Fruit fly (Drosophila melanogaster) whole organism, embryonic: ENCODE data around the gene mthl6.

Source experiments
- Blimp-1 ChIP-seq: fragments of 200-800 bp; sonication (Bioruptor generic); optimal IDR thresholded peaks from 3 replicates; lab custom pipeline; 2018; ENCODE audit warnings: missing biosample characterization, missing genetic modification characterization, mild to moderate bottlenecking, moderate library complexity, missing genetic modification reagents
- CG10366 ChIP-seq: fragments of 200-800 bp; sonication (Bioruptor generic); IDR thresholded peaks from 2 replicates; pipeline ENCODE4 v1.3.6; 2022; ENCODE audit warnings: missing biosample characterization, missing genetic modification characterization
- CG12155 ChIP-seq: fragments of 200-800 bp; sonication (Bioruptor generic); optimal IDR thresholded peaks from 3 replicates; lab custom pipeline; 2016; ENCODE audit warnings: missing biosample characterization, missing genetic modification characterization
- CG1529 ChIP-seq: fragments of 200-800 bp; sonication (Bioruptor generic); optimal IDR thresholded peaks from 3 replicates; lab custom pipeline; 2018; ENCODE audit warnings: missing biosample characterization, missing genetic modification characterization
- CG17328 ChIP-seq: fragments of 200-800 bp; sonication (Bioruptor generic); IDR thresholded peaks from 2 replicates; pipeline ENCODE4 v1.3.6; 2022; ENCODE audit warnings: missing biosample characterization, missing genetic modification characterization
- CG1832 ChIP-seq: fragments of 200-800 bp; sonication (Bioruptor generic); optimal IDR thresholded peaks from 2 replicates; lab custom pipeline; 2017; ENCODE audit warnings: missing biosample characterization, mild to moderate bottlenecking, missing genetic modification characterization, inconsistent platforms
- CG31441 ChIP-seq: fragments of 200-800 bp; sonication (Bioruptor generic); IDR thresholded peaks from 2 replicates; pipeline ENCODE4 v1.3.6; 2022; ENCODE audit warnings: missing biosample characterization, missing genetic modification characterization
- CG32767 ChIP-seq: fragments of 200-800 bp; sonication (Bioruptor generic); IDR thresholded peaks from 2 replicates; pipeline ENCODE4 v1.3.6; 2022; ENCODE audit warnings: missing biosample characterization, missing genetic modification characterization
- CG4424 ChIP-seq: fragments of 200-800 bp; sonication (Bioruptor generic); optimal IDR thresholded peaks from 3 replicates; lab custom pipeline; 2016; ENCODE audit warnings: missing biosample characterization, missing genetic modification characterization
- CG4820 ChIP-seq: fragments of 200-800 bp; sonication (Bioruptor generic); optimal IDR thresholded peaks from 3 replicates; lab custom pipeline; 2016; ENCODE audit warnings: missing biosample characterization, missing genetic modification characterization
- CG5953 ChIP-seq: fragments of 200-800 bp; sonication (Bioruptor generic); IDR thresholded peaks from 2 replicates; pipeline ENCODE4 v1.3.6; 2022; ENCODE audit warnings: missing biosample characterization, missing genetic modification characterization
- CG6854 ChIP-seq: fragments of 200-800 bp; sonication (Bioruptor generic); optimal IDR thresholded peaks from 3 replicates; lab custom pipeline; 2017; ENCODE audit warnings: missing biosample characterization, mild to moderate bottlenecking, missing genetic modification characterization
- CG7839 ChIP-seq: fragments of 200-800 bp; sonication (Bioruptor generic); optimal IDR thresholded peaks from 3 replicates; lab custom pipeline; 2018; ENCODE audit warnings: missing biosample characterization, mild to moderate bottlenecking, missing genetic modification characterization, moderate library complexity
- CG8924 ChIP-seq: fragments of 200-800 bp; optimal IDR thresholded peaks from 3 replicates; lab custom pipeline; 2019; ENCODE audit warnings: missing biosample characterization, mild to moderate bottlenecking, missing genetic modification characterization, moderate library complexity
- CG9437 ChIP-seq: fragments of 200-800 bp; sonication (Bioruptor generic); optimal IDR thresholded peaks from 2 replicates; lab custom pipeline; 2018; ENCODE audit warnings: missing biosample characterization, mild to moderate bottlenecking, missing genetic modification characterization
- CG9727 ChIP-seq: fragments of 200-800 bp; sonication (Bioruptor generic); optimal IDR thresholded peaks from 3 replicates; lab custom pipeline; 2017; ENCODE audit warnings: missing biosample characterization, mild to moderate bottlenecking, missing genetic modification characterization
- CTCF ChIP-seq: fragments of 200-800 bp; sonication (Bioruptor generic); optimal IDR thresholded peaks from 2 replicates; lab custom pipeline; 2017; ENCODE audit warnings: missing biosample characterization, mild to moderate bottlenecking, missing genetic modification characterization, moderate library complexity
- Chrac-16 ChIP-seq: fragments of 200-800 bp; sonication (Bioruptor generic); optimal IDR thresholded peaks from 3 replicates; lab custom pipeline; 2016; ENCODE audit warnings: missing biosample characterization, missing genetic modification characterization
- D19A ChIP-seq: fragments of 200-800 bp; optimal IDR thresholded peaks from 3 replicates; lab custom pipeline; 2019; ENCODE audit warnings: missing biosample characterization, mild to moderate bottlenecking, missing genetic modification characterization, moderate library complexity
- E2f2 ChIP-seq: fragments of 200-800 bp; sonication (Bioruptor generic); IDR thresholded peaks from 2 replicates; pipeline ENCODE4 v1.3.6; 2022; ENCODE audit warnings: missing biosample characterization, missing genetic modification characterization
- HLH3B ChIP-seq: fragments of 200-800 bp; sonication (Bioruptor generic); IDR thresholded peaks from 2 replicates; pipeline ENCODE4 v1.3.6; 2022; ENCODE audit warnings: missing biosample characterization, missing genetic modification characterization
- Hr78 ChIP-seq, 2 experiments: fragments of 200-800 bp in 1 of 2; fragments of >200 bp in 1 of 2; sonication (Bioruptor generic) in 1 of 2; optimal IDR thresholded peaks; 2 replicates each; lab custom pipeline; 2017 to 2019; ENCODE audit warnings: missing biosample characterization in 2 of 2, missing genetic modification characterization in 2 of 2, mild to moderate bottlenecking in 1 of 2, moderate library complexity in 1 of 2
- Lim3 ChIP-seq: fragments of 200-800 bp; sonication (Bioruptor generic); IDR thresholded peaks from 2 replicates; pipeline ENCODE4 v1.3.6; 2022; ENCODE audit warnings: missing biosample characterization, missing genetic modification characterization
- Oli ChIP-seq: fragments of 200-800 bp; sonication (Bioruptor generic); optimal IDR thresholded peaks from 2 replicates; lab custom pipeline; 2018; ENCODE audit warnings: missing biosample characterization, mild to moderate bottlenecking, missing genetic modification characterization, moderate library complexity
- bcd ChIP-seq: fragments of 200-800 bp; sonication (Bioruptor generic); optimal IDR thresholded peaks from 2 replicates; lab custom pipeline; 2017; ENCODE audit warnings: missing biosample characterization, mild to moderate bottlenecking, missing genetic modification characterization
- crp ChIP-seq, 2 experiments: fragments of 200-800 bp; sonication (Bioruptor generic); optimal IDR thresholded peaks; 2 replicates in 1 of 2; 3 replicates in 1 of 2; lab custom pipeline; 2017; ENCODE audit warnings: missing biosample characterization in 2 of 2, missing genetic modification characterization in 2 of 2, mild to moderate bottlenecking in 1 of 2, moderate library complexity in 1 of 2
- disco-r ChIP-seq: fragments of 200-800 bp; sonication (Bioruptor generic); optimal IDR thresholded peaks from 2 replicates; lab custom pipeline; 2016; ENCODE audit warnings: missing biosample characterization, missing genetic modification characterization
- grau ChIP-seq: fragments of 200-800 bp; optimal IDR thresholded peaks from 3 replicates; lab custom pipeline; 2019; ENCODE audit warnings: missing biosample characterization, mild to moderate bottlenecking, missing genetic modification characterization, moderate library complexity
- hkb ChIP-seq, 2 experiments: fragments of 200-800 bp in 1 of 2; fragments of >200 bp in 1 of 2; sonication (Bioruptor generic) in 1 of 2; IDR thresholded peaks in 1 of 2; optimal IDR thresholded peaks in 1 of 2; 2 replicates each; pipeline versions ENCODE4 v1.3.6 to Lab custom; 2017 to 2022; ENCODE audit warnings: missing biosample characterization in 1 of 2, missing genetic modification characterization in 1 of 2
- lov ChIP-seq, 2 experiments: fragments of 200-800 bp in 1 of 2; fragments of >200 bp in 1 of 2; sonication (Bioruptor generic) in 1 of 2; IDR thresholded peaks in 1 of 2; optimal IDR thresholded peaks in 1 of 2; 2 replicates in 1 of 2; 3 replicates in 1 of 2; pipeline versions ENCODE4 v1.3.6 to Lab custom; 2017 to 2022; ENCODE audit warnings: missing biosample characterization in 1 of 2, missing genetic modification characterization in 1 of 2
- phol ChIP-seq: fragments of 200-800 bp; sonication (Bioruptor generic); optimal IDR thresholded peaks from 3 replicates; lab custom pipeline; 2018; ENCODE audit warnings: missing biosample characterization, mild to moderate bottlenecking, missing genetic modification characterization, moderate library complexity
- salm ChIP-seq: fragments of 200-800 bp; sonication (Bioruptor generic); optimal IDR thresholded peaks from 2 replicates; lab custom pipeline; 2018; ENCODE audit warnings: missing biosample characterization, mild to moderate bottlenecking, missing genetic modification characterization
- sisA ChIP-seq: fragments of 200-800 bp; sonication (Bioruptor generic); IDR thresholded peaks from 2 replicates; pipeline ENCODE4 v1.3.6; 2022; ENCODE audit warnings: missing biosample characterization, missing genetic modification characterization
- tgo ChIP-seq: fragments of 200-800 bp; sonication (Bioruptor generic); IDR thresholded peaks from 3 replicates; pipeline ENCODE4 v1.3.6; 2022; ENCODE audit warnings: missing biosample characterization, missing genetic modification characterization
- unpg ChIP-seq: fragments of 200-800 bp; sonication (Bioruptor generic); optimal IDR thresholded peaks from 3 replicates; lab custom pipeline; 2018; ENCODE audit warnings: missing biosample characterization, mild to moderate bottlenecking, missing genetic modification characterization, moderate library complexity
- usp ChIP-seq: fragments of >200 bp; optimal IDR thresholded peaks from 2 replicates; lab custom pipeline; 2017; ENCODE audit warnings: missing biosample characterization, missing genetic modification characterization
- yki ChIP-seq: fragments of >200 bp; optimal IDR thresholded peaks from 3 replicates; lab custom pipeline; 2018
- z ChIP-seq: fragments of 200-800 bp; sonication (Bioruptor generic); IDR thresholded peaks from 3 replicates; pipeline ENCODE4 v1.3.6; 2022; ENCODE audit warnings: missing biosample characterization, missing genetic modification characterization

Gene mthl6

dm6 chr3L:7521847-7522246 lies 36.1 kb downstream of the mthl6 start (continued):
- TF ChIP-seq Blimp-1 (GFP tag; lab: Kevin White, UChicago), result peak; percentile 59
- no peak for TF ChIP-seq crp (GFP tag; optimal IDR thresholded peaks at IDR 0.05; lab: Kevin White, UChicago)
- TF ChIP-seq disco-r (GFP tag; lab: Kevin White, UChicago), result no peak
- peak in 1 of 2 experiments; percentile 6 for TF ChIP-seq Hr78 (GFP tag; optimal IDR thresholded peaks at IDR 0.05; lab: Kevin White, UChicago)
- TF ChIP-seq bcd (GFP tag; lab: Kevin White, UChicago), result peak; percentile 40
- TF ChIP-seq CG7839 (tag; lab: Kevin White, UChicago), result peak; percentile 57
- peak; percentile 11; the same call in 1 of the 2 replicates for TF ChIP-seq HLH3B
- TF ChIP-seq CG4820 (GFP tag; lab: Kevin White, UChicago), result no peak
- TF ChIP-seq CG9437 (GFP tag; lab: Kevin White, UChicago), result peak; percentile 21
- peak; percentile 31 for TF ChIP-seq CG4424
- peak; percentile 67 for TF ChIP-seq phol
- TF ChIP-seq CG31441, result peak; percentile 56
- peak; percentile 38 for TF ChIP-seq D19A (tag; lab: Kevin White, UChicago)
- TF ChIP-seq Lim3 (GFP tag; lab: Robert Waterston, UW), result no peak
- TF ChIP-seq hkb (optimal IDR thresholded peaks at IDR 0.05; lab: Kevin White, UChicago), result no peak
- TF ChIP-seq hkb (GFP tag; IDR thresholded peaks at IDR 0.05; lab: Robert Waterston, UW), result peak; percentile 60; the same call in 1 of the 2 replicates
- no peak for TF ChIP-seq lov (optimal IDR thresholded peaks at IDR 0.05; lab: Kevin White, UChicago)
- no peak for TF ChIP-seq lov (GFP tag; IDR thresholded peaks at IDR 0.05; lab: Robert Waterston, UW)
- peak; percentile 2 for TF ChIP-seq CG1529 (GFP tag; lab: Kevin White, UChicago)
- TF ChIP-seq tgo (GFP tag; lab: Robert Waterston, UW), result peak; percentile 31; the same call in 1 of the 3 replicates
- TF ChIP-seq CG10366 (GFP tag; lab: Robert Waterston, UW), result peak; percentile 39; the same call in 1 of the 2 replicates
- TF ChIP-seq grau (tag; lab: Kevin White, UChicago), result peak; percentile 47
- TF ChIP-seq CG17328, result peak; percentile 64
- 0 out of 2 replicates have a peak, but pooled peaks have one; percentile 43 for TF ChIP-seq CG32767 (GFP tag; lab: Robert Waterston, UW)
- TF ChIP-seq CG12155 (GFP tag; lab: Kevin White, UChicago), result peak; percentile 7
- TF ChIP-seq salm (tag; lab: Kevin White, UChicago), result no peak
- peak; percentile 34 for TF ChIP-seq CG9727 (GFP tag; lab: Kevin White, UChicago)
- no peak for TF ChIP-seq CG6854 (GFP tag; lab: Kevin White, UChicago)
- TF ChIP-seq CG1832, result no peak
- TF ChIP-seq unpg (GFP tag; lab: Kevin White, UChicago), result peak; percentile 40
- peak; percentile 45 for TF ChIP-seq sisA (GFP tag; lab: Robert Waterston, UW)
- TF ChIP-seq Oli (tag; lab: Kevin White, UChicago), result peak; percentile 43
- TF ChIP-seq Chrac-16 (GFP tag; lab: Kevin White, UChicago), result peak; percentile 7
- TF ChIP-seq CG5953 (GFP tag; lab: Robert Waterston, UW), result 0 out of 2 replicates have a peak, but pooled peaks have one; percentile 19
- TF ChIP-seq CG8924 (tag; lab: Kevin White, UChicago), result peak; percentile 41
- no peak for TF ChIP-seq yki (lab: Kevin White, UChicago)
- TF ChIP-seq, all 482 proteins: peak for 87

- peak; percentile 50 for TF ChIP-seq CTCF
- TF ChIP-seq E2f2 (GFP tag; lab: Robert Waterston, UW), result peak; percentile 81
- no peak for TF ChIP-seq CG4424
- peak; percentile 57; the same call in 1 of the 3 replicates for TF ChIP-seq z (GFP tag; lab: Robert Waterston, UW)
- no peak for TF ChIP-seq usp (GFP tag; lab: Kevin White, UChicago)
- peak; percentile 56 for TF ChIP-seq phol
These were observed 42.1 kb downstream of the mthl6 start for dm6 chr3L:7527661-7528379.
